Fruit fly (Drosophila melanogaster) whole organism, embryonic: ENCODE data around the gene mon2.
A peak's percentile ranks its signal among the peaks of the same experiment; 100 is the strongest.

ENCODE experiments used
- Ada2b ChIP-seq: fragments of 200-800 bp; sonication (Bioruptor generic); IDR thresholded peaks from 2 replicates; pipeline ENCODE4 v1.3.6; 2022; ENCODE audit warnings: missing biosample characterization, missing genetic modification characterization
- Antp ChIP-seq: fragments of 200-800 bp; sonication (Bioruptor generic); optimal IDR thresholded peaks from 3 replicates; lab custom pipeline; 2016; ENCODE audit warnings: missing biosample characterization, missing genetic modification characterization
- B-H2 ChIP-seq: fragments of 200-800 bp; sonication (Bioruptor generic); optimal IDR thresholded peaks from 2 replicates; lab custom pipeline; 2018; ENCODE audit warnings: missing biosample characterization, mild to moderate bottlenecking, missing genetic modification characterization
- CG10565 ChIP-seq: fragments of 200-800 bp; sonication (Bioruptor generic); optimal IDR thresholded peaks from 3 replicates; lab custom pipeline; 2016; ENCODE audit warnings: missing biosample characterization, mild to moderate bottlenecking, missing genetic modification characterization
- CG10979 ChIP-seq: fragments of 200-800 bp; sonication (Bioruptor generic); optimal IDR thresholded peaks from 2 replicates; lab custom pipeline; 2018; ENCODE audit warnings: missing biosample characterization, mild to moderate bottlenecking, missing genetic modification characterization, moderate library complexity
- CG11247 ChIP-seq: fragments of 200-800 bp; sonication (Bioruptor generic); IDR thresholded peaks from 2 replicates; pipeline ENCODE4 v1.3.6; 2022; ENCODE audit warnings: missing biosample characterization, missing genetic modification characterization
- CG12391 ChIP-seq: fragments of 200-800 bp; sonication (Bioruptor generic); optimal IDR thresholded peaks from 3 replicates; lab custom pipeline; 2018; ENCODE audit warnings: missing biosample characterization, mild to moderate bottlenecking, missing genetic modification characterization, moderate library complexity
- CG15514 ChIP-seq: fragments of 200-800 bp; sonication (Bioruptor generic); optimal IDR thresholded peaks from 3 replicates; lab custom pipeline; 2017; ENCODE audit warnings: missing biosample characterization, missing genetic modification characterization, mild to moderate bottlenecking, moderate library complexity, missing genetic modification reagents
- CG17385 ChIP-seq: fragments of 200-800 bp; sonication (Bioruptor generic); optimal IDR thresholded peaks from 3 replicates; lab custom pipeline; 2018; ENCODE audit warnings: missing biosample characterization, mild to moderate bottlenecking, missing genetic modification characterization
- CG17829 ChIP-seq: fragments of 200-800 bp; optimal IDR thresholded peaks from 2 replicates; lab custom pipeline; 2019; ENCODE audit warnings: missing biosample characterization, mild to moderate bottlenecking, missing genetic modification characterization, moderate library complexity
- CG18599 ChIP-seq: fragments of 200-800 bp; sonication (Bioruptor generic); optimal IDR thresholded peaks from 3 replicates; lab custom pipeline; 2017; ENCODE audit warnings: missing biosample characterization, missing genetic modification characterization, mild to moderate bottlenecking, moderate library complexity, missing genetic modification reagents
- CG3163 ChIP-seq: fragments of 200-800 bp; sonication (Bioruptor generic); optimal IDR thresholded peaks from 3 replicates; lab custom pipeline; 2016; ENCODE audit warnings: missing biosample characterization, missing genetic modification characterization
- CG34224 ChIP-seq: fragments of 200-800 bp; sonication (Bioruptor generic); IDR thresholded peaks from 3 replicates; pipeline ENCODE4 v1.3.6; 2022; ENCODE audit warnings: missing biosample characterization, missing genetic modification characterization; ENCODE audit not compliant: partially characterized antibody
- CG4424 ChIP-seq: fragments of 200-800 bp; sonication (Bioruptor generic); optimal IDR thresholded peaks from 3 replicates; lab custom pipeline; 2016; ENCODE audit warnings: missing biosample characterization, missing genetic modification characterization
- CG5245 ChIP-seq: fragments of 200-800 bp; sonication (Bioruptor generic); optimal IDR thresholded peaks from 3 replicates; lab custom pipeline; 2016; ENCODE audit warnings: missing biosample characterization, missing genetic modification characterization
- CG7271 ChIP-seq: fragments of 200-800 bp; sonication (Bioruptor generic); optimal IDR thresholded peaks from 2 replicates; lab custom pipeline; 2018; ENCODE audit warnings: missing biosample characterization, mild to moderate bottlenecking, missing genetic modification characterization, moderate library complexity
- CG7839 ChIP-seq: fragments of 200-800 bp; sonication (Bioruptor generic); optimal IDR thresholded peaks from 3 replicates; lab custom pipeline; 2018; ENCODE audit warnings: missing biosample characterization, mild to moderate bottlenecking, missing genetic modification characterization, moderate library complexity
- CG7963 ChIP-seq: fragments of 200-800 bp; sonication (Bioruptor generic); IDR thresholded peaks from 3 replicates; pipeline ENCODE4 v1.3.6; 2022; ENCODE audit warnings: missing biosample characterization, missing genetic modification characterization; ENCODE audit not compliant: partially characterized antibody
- Camta ChIP-seq: fragments of 200-800 bp; sonication (Bioruptor generic); optimal IDR thresholded peaks from 2 replicates; lab custom pipeline; 2016; ENCODE audit warnings: missing biosample characterization, missing genetic modification characterization
- Dp ChIP-seq: fragments of 200-800 bp; sonication (Bioruptor generic); optimal IDR thresholded peaks from 2 replicates; lab custom pipeline; 2018; ENCODE audit warnings: missing biosample characterization, mild to moderate bottlenecking, missing genetic modification characterization, moderate library complexity
- Drgx ChIP-seq: fragments of 200-800 bp; sonication (Bioruptor generic); IDR thresholded peaks from 2 replicates; pipeline ENCODE4 v1.3.6; 2022; ENCODE audit warnings: missing biosample characterization, missing genetic modification characterization
- Fer3 ChIP-seq: fragments of 200-800 bp; sonication (Bioruptor generic); optimal IDR thresholded peaks from 2 replicates; lab custom pipeline; 2018; ENCODE audit warnings: missing biosample characterization, mild to moderate bottlenecking, missing genetic modification characterization, moderate library complexity
- HLH4C ChIP-seq: fragments of 200-800 bp; sonication (Bioruptor generic); IDR thresholded peaks from 3 replicates; pipeline ENCODE4 v1.3.6; 2022; ENCODE audit warnings: missing biosample characterization, missing genetic modification characterization; ENCODE audit not compliant: partially characterized antibody
- MBD-R2 ChIP-seq: fragments of 200-800 bp; sonication (Bioruptor generic); IDR thresholded peaks from 2 replicates; pipeline ENCODE4 v1.3.6; 2022; ENCODE audit warnings: missing biosample characterization, missing genetic modification characterization
- Opbp ChIP-seq: fragments of 200-800 bp; sonication (Bioruptor generic); IDR thresholded peaks from 3 replicates; pipeline ENCODE4 v1.3.6; 2022; ENCODE audit warnings: missing biosample characterization, missing genetic modification characterization; ENCODE audit not compliant: partially characterized antibody
- Trl ChIP-seq, 3 experiments: fragments of >200 bp in 2 of 3; fragments of 200-800 bp in 1 of 3; sonication (Bioruptor generic) in 1 of 3; optimal IDR thresholded peaks; 2 replicates in 1 of 3; 3 replicates in 2 of 3; lab custom pipeline; 2016 to 2017; ENCODE audit warnings: missing biosample characterization in 1 of 3, missing genetic modification characterization in 1 of 3
- abd-A ChIP-seq: fragments of 200-800 bp; sonication (Bioruptor generic); optimal IDR thresholded peaks from 3 replicates; lab custom pipeline; 2019; ENCODE audit warnings: missing biosample characterization, mild to moderate bottlenecking, missing genetic modification characterization, moderate library complexity
- bbx ChIP-seq: fragments of 200-800 bp; sonication (Bioruptor generic); IDR thresholded peaks from 2 replicates; pipeline ENCODE4 v1.3.6; 2022; ENCODE audit warnings: missing biosample characterization, missing genetic modification characterization; ENCODE audit not compliant: partially characterized antibody
- crol ChIP-seq: fragments of 200-800 bp; sonication (Bioruptor generic); IDR thresholded peaks from 2 replicates; pipeline ENCODE4 v1.3.6; 2022; ENCODE audit warnings: missing biosample characterization, missing genetic modification characterization
- dmrt11E ChIP-seq: fragments of 200-800 bp; sonication (Bioruptor generic); optimal IDR thresholded peaks from 3 replicates; lab custom pipeline; 2018; ENCODE audit warnings: missing biosample characterization, mild to moderate bottlenecking, missing genetic modification characterization, moderate library complexity
- fd3F ChIP-seq: fragments of 200-800 bp; sonication (Bioruptor generic); optimal IDR thresholded peaks from 2 replicates; lab custom pipeline; 2018; ENCODE audit warnings: missing biosample characterization, mild to moderate bottlenecking, missing genetic modification characterization, moderate library complexity
- gcm ChIP-seq: fragments of 200-800 bp; sonication (Bioruptor generic); optimal IDR thresholded peaks from 2 replicates; lab custom pipeline; 2019; ENCODE audit warnings: missing biosample characterization, mild to moderate bottlenecking, missing genetic modification characterization, moderate library complexity
- inv ChIP-seq: fragments of 200-800 bp; sonication (Bioruptor generic); IDR thresholded peaks from 2 replicates; pipeline ENCODE4 v1.3.6; 2022; ENCODE audit warnings: missing biosample characterization, missing genetic modification characterization; ENCODE audit not compliant: partially characterized antibody
- ken ChIP-seq: fragments of 200-800 bp; sonication (Bioruptor generic); IDR thresholded peaks from 3 replicates; pipeline ENCODE4 v1.3.6; 2022; ENCODE audit warnings: missing biosample characterization, missing genetic modification characterization
- onecut ChIP-seq: fragments of 200-800 bp; sonication (Bioruptor generic); IDR thresholded peaks from 2 replicates; pipeline ENCODE4 v1.3.6; 2022; ENCODE audit warnings: missing biosample characterization, missing genetic modification characterization
- run ChIP-seq: fragments of 200-800 bp; sonication (Bioruptor generic); optimal IDR thresholded peaks from 3 replicates; lab custom pipeline; 2018; ENCODE audit warnings: missing biosample characterization, mild to moderate bottlenecking, missing genetic modification characterization
- schlank ChIP-seq: fragments of 200-800 bp; sonication (Bioruptor generic); optimal IDR thresholded peaks from 2 replicates; lab custom pipeline; 2018; ENCODE audit warnings: missing biosample characterization, mild to moderate bottlenecking, missing genetic modification characterization
- sima ChIP-seq: fragments of 200-800 bp; sonication (Bioruptor generic); optimal IDR thresholded peaks from 2 replicates; lab custom pipeline; 2016; ENCODE audit warnings: missing biosample characterization, missing genetic modification characterization
- slp2 ChIP-seq: fragments of 200-800 bp; sonication (Bioruptor generic); optimal IDR thresholded peaks from 2 replicates; lab custom pipeline; 2016; ENCODE audit warnings: missing biosample characterization, missing genetic modification characterization
- stc ChIP-seq: fragments of 200-800 bp; sonication (Bioruptor generic); IDR thresholded peaks from 2 replicates; pipeline ENCODE4 v1.3.6; 2022; ENCODE audit warnings: missing biosample characterization, missing genetic modification characterization
- tio ChIP-seq: fragments of 200-800 bp; sonication (Bioruptor generic); optimal IDR thresholded peaks from 2 replicates; lab custom pipeline; 2017; ENCODE audit warnings: missing biosample characterization, missing genetic modification characterization, inconsistent platforms
- toy ChIP-seq: fragments of 200-800 bp; sonication (Bioruptor generic); IDR thresholded peaks from 2 replicates; pipeline ENCODE4 v1.3.6; 2022; ENCODE audit warnings: missing biosample characterization, missing genetic modification characterization
- tx ChIP-seq: fragments of 200-800 bp; sonication (Bioruptor generic); optimal IDR thresholded peaks from 2 replicates; lab custom pipeline; 2016; ENCODE audit warnings: missing biosample characterization, missing genetic modification characterization
- vfl ChIP-seq: fragments of 200-800 bp; sonication (Bioruptor generic); optimal IDR thresholded peaks from 2 replicates; lab custom pipeline; 2016; ENCODE audit warnings: missing biosample characterization, missing genetic modification characterization
- wdn ChIP-seq: fragments of 200-800 bp; sonication (Bioruptor generic); IDR thresholded peaks from 2 replicates; pipeline ENCODE4 v1.3.6; 2022; ENCODE audit warnings: missing biosample characterization, missing genetic modification characterization
- zf30C ChIP-seq: fragments of 200-800 bp; sonication (Bioruptor generic); optimal IDR thresholded peaks from 3 replicates; lab custom pipeline; 2018; ENCODE audit warnings: missing biosample characterization, mild to moderate bottlenecking, missing genetic modification characterization

mon2 gene

DNA sequence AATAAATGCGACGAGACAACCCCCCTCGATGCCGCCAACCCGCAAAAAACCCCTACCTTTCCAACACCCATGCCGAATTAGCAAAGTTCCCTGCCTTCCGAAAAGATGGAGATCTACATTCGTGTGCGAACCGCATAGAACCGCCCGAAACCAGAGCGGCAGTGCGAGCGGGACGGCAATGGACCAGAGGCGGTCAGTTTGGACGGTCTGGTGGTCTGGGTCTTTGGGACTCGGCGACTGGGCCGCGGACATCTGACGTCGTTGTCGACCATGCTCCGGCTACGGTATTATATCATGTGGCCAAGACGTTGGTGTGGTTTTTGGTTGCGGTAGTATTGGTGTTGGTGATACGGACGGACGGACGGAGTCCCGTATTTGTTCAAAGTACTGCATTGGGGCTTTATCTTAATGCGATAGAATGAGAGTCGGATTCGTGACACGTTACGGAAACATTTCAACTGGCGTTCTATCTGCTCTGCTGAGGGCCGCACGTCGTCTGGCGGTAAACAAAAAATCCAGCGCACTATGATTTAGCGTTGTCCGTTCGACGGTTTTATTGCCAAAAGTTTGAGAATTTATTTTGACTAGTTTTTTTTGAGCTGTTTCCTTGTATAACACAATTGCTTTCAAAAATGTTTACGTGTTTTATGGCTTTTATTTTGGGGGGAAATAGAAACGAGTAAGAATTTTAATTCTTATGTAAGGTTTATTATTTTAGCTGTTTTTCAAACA lies 36.9 kb downstream of the mon2 start (continued):
- no peak for TF ChIP-seq Camta (GFP tag; lab: Kevin White, UChicago)
- no peak for TF ChIP-seq dmrt11E (tag; lab: Kevin White, UChicago)
- TF ChIP-seq CG3163 (GFP tag; lab: Kevin White, UChicago): no peak
- no peak for TF ChIP-seq CG11247 (GFP tag; lab: Robert Waterston, UW)
- TF ChIP-seq run (tag; lab: Kevin White, UChicago): no peak
- no peak for TF ChIP-seq CG17385 (GFP tag; lab: Kevin White, UChicago)
- peak; percentile 45 for TF ChIP-seq CG12391 (tag; lab: Kevin White, UChicago)
- no peak for TF ChIP-seq slp2 (GFP tag; lab: Kevin White, UChicago)
- TF ChIP-seq tio (GFP tag; lab: Kevin White, UChicago): no peak
- no peak for TF ChIP-seq Drgx (GFP tag; lab: Robert Waterston, UW)
- TF ChIP-seq CG17829 (tag; lab: Kevin White, UChicago): no peak
- no peak for TF ChIP-seq CG7271 (tag; lab: Kevin White, UChicago)
- no peak for TF ChIP-seq toy (GFP tag; lab: Robert Waterston, UW)
- TF ChIP-seq ken (GFP tag; lab: Robert Waterston, UW): no peak
- TF ChIP-seq sima: no peak
- no peak for TF ChIP-seq CG10565 (GFP tag; lab: Kevin White, UChicago)
- peak; percentile 50 for TF ChIP-seq CG18599
- no peak for TF ChIP-seq CG10979 (tag; lab: Kevin White, UChicago)
- no peak for TF ChIP-seq tx (GFP tag; lab: Kevin White, UChicago)
- TF ChIP-seq CG5245: no peak
- no peak for TF ChIP-seq CG4424 (GFP tag; lab: Kevin White, UChicago)
- no peak for TF ChIP-seq vfl (GFP tag; lab: Kevin White, UChicago)
- no peak for TF ChIP-seq B-H2 (GFP tag; lab: Kevin White, UChicago)
- TF ChIP-seq schlank (tag; lab: Kevin White, UChicago): no peak
- no peak for TF ChIP-seq CG7963 (GFP tag; lab: Robert Waterston, UW)
- peak; percentile 38 for TF ChIP-seq CG7839 (tag; lab: Kevin White, UChicago)
- TF ChIP-seq inv (GFP tag; lab: Robert Waterston, UW): no peak; the same call in 1 of the 2 replicates
- TF ChIP-seq zf30C: no peak
- TF ChIP-seq Dp (GFP tag; lab: Kevin White, UChicago): no peak
- no peak for TF ChIP-seq CG15514 (GFP tag; lab: Kevin White, UChicago)
- TF ChIP-seq Antp (GFP tag; lab: Kevin White, UChicago): no peak
- no peak for TF ChIP-seq bbx (GFP tag; lab: Robert Waterston, UW)
- TF ChIP-seq, all 482 proteins: peak for 68

DNA sequence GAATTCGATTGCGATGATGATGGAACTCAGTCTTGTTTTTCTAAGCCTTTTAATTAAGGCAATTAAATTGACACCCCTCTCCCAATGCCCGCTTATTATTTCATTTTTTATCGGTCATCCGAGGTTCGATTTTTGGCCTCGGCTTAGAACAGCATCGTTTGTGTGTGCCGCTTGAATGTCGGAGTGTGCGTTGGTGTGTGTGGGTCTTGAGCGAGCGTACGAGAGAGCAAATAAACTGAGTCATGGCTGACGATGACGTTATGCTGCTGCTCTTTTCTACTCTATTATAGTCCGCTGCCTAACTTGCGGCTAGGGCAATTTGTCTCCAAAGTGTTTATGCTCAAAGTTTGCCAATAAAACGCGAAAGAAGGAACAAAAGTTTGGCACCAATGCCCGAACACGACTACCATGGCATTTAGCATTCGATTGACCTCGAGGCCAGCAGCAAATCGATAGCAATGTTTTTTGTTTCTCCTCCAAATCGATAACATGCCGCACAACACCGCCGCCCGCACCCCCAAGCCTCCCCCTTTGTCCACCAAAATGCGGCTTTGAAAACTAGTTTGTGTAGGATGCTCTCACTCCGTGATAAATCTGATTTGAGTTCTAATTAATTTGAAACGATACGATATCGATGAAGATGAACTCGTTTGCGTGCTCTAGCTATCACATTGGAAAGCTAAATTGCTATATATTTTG lies 38.2 kb downstream of the mon2 start:
- no peak for TF ChIP-seq wdn (GFP tag; lab: Robert Waterston, UW)
- TF ChIP-seq HLH4C (GFP tag; lab: Robert Waterston, UW): peak; percentile 39; the same call in 2 of the 3 replicates
- TF ChIP-seq crol (GFP tag; lab: Robert Waterston, UW): peak; percentile 83
- no peak for TF ChIP-seq Ada2b (GFP tag; lab: Robert Waterston, UW)
- peak; percentile 78 for TF ChIP-seq onecut (GFP tag; lab: Robert Waterston, UW)
- TF ChIP-seq Fer3 (tag; lab: Kevin White, UChicago): no peak
- TF ChIP-seq MBD-R2 (GFP tag; lab: Robert Waterston, UW): peak; percentile 24; the same call in 1 of the 2 replicates
- no peak for TF ChIP-seq CG11247 (GFP tag; lab: Robert Waterston, UW)
- TF ChIP-seq stc (GFP tag; lab: Robert Waterston, UW): no peak
- TF ChIP-seq abd-A (tag; lab: Kevin White, UChicago): peak; percentile 46
- peak; percentile 5 for TF ChIP-seq gcm
- 0 out of 3 replicates have a peak, but pooled peaks have one; percentile 18 for TF ChIP-seq Opbp (GFP tag; lab: Robert Waterston, UW)
- TF ChIP-seq Trl (optimal IDR thresholded peaks at IDR 0.05; lab: Kevin White, UChicago): peak; percentile 8 to 52
- TF ChIP-seq Trl (GFP tag; optimal IDR thresholded peaks at IDR 0.05; lab: Kevin White, UChicago): no peak
- no peak for TF ChIP-seq fd3F
- 0 out of 3 replicates have a peak, but pooled peaks have one; percentile 14 for TF ChIP-seq CG34224 (GFP tag; lab: Robert Waterston, UW)
